Fruit fly (Drosophila melanogaster): ENCODE data around the gene Noc1.
A peak's percentile ranks its signal among the peaks of the same experiment; 100 is the strongest.

The Noc1 gene

DNA sequence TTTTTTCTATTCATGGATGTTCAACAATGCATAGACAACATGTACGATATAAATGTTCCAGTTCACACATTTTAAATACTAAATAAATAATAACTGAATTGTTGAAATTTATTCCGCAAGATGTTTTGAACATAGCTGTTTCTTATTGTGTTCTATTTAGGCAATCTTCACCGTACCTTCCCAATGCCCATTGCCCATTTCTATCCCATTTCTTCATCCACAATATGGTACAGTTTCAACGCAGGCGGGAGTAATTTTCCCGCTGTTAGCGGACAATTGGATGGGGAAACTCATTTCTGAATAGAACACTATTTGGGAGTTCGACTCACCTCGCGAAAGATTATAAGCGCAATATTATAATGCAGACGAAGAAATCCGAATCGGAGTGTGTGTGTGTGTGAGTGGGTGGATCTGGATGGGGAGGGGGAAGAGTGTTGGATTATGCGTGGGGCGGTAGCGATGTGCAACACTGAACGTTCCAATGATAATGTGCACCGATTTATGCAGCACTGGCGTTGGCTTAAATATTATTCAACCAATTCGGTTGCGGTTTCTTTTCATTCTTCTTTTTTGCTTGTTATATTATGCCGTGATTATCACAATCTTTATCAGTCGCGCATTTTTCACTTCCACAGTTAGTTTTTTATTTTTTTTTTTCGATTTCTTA, 17.5 kb downstream of the Noc1 start:
- TF ChIP-seq CG32264 (GFP tag; optimal IDR thresholded peaks at IDR 0.05) (peak; percentile 58), dmrt93B (GFP tag; optimal IDR thresholded peaks at IDR 0.05) (peak; percentile 3), woc (GFP tag; optimal IDR thresholded peaks at IDR 0.05) (peak; percentile 64), CG9705 (GFP tag; optimal IDR thresholded peaks at IDR 0.05) (peak; percentile 31), h (GFP tag; optimal IDR thresholded peaks at IDR 0.05) (peak; percentile 89), dl (GFP tag; optimal IDR thresholded peaks at IDR 0.05; ENCODE audit: insufficient read depth in 1 of 2, partially characterized antibody in 2 of 2) (no peak), sage (GFP tag; optimal IDR thresholded peaks at IDR 0.05) (no peak), Sp1 (GFP tag; optimal IDR thresholded peaks at IDR 0.05) (peak; percentile 43), CrebA (GFP tag; optimal IDR thresholded peaks at IDR 0.05; ENCODE audit: borderline replicate concordance) (no peak), jim (GFP tag; optimal IDR thresholded peaks at IDR 0.05) (peak; percentile 66), pan (optimal IDR thresholded peaks at IDR 0.05) (no peak), Vsx2 (GFP tag; optimal IDR thresholded peaks at IDR 0.05; ENCODE audit: partially characterized antibody) (no peak), foxo (GFP tag; optimal IDR thresholded peaks at IDR 0.05) (peak in 1 of 2 experiments; percentile 88), Rel (GFP tag; optimal IDR thresholded peaks at IDR 0.05) (no peak), Rel (tag; optimal IDR thresholded peaks at IDR 0.05) (peak; percentile 57), Hr83 (GFP tag; optimal IDR thresholded peaks at IDR 0.05; ENCODE audit: poor library complexity, severe bottlenecking) (peak; percentile 83), Hnf4 (GFP tag; optimal IDR thresholded peaks at IDR 0.05) (peak; percentile 86), OdsH (GFP tag; optimal IDR thresholded peaks at IDR 0.05) (peak; percentile 74), ey (GFP tag; optimal IDR thresholded peaks at IDR 0.05) (peak; percentile 61), usp (GFP tag; optimal IDR thresholded peaks at IDR 0.05) (no peak), tai (GFP tag; optimal IDR thresholded peaks at IDR 0.05) (peak; percentile 85), dsf (GFP tag; optimal IDR thresholded peaks at IDR 0.05; ENCODE audit: borderline replicate concordance) (no peak), Myc (optimal IDR thresholded peaks at IDR 0.05) (no peak), Abd-B (GFP tag; optimal IDR thresholded peaks at IDR 0.05) (no peak), GATAd (GFP tag; optimal IDR thresholded peaks at IDR 0.05) (no peak), lola (GFP tag; optimal IDR thresholded peaks at IDR 0.05) (no peak), Hr78 (GFP tag; optimal IDR thresholded peaks at IDR 0.05) (no peak), N (GFP tag; optimal IDR thresholded peaks at IDR 0.05) (no peak), rgr (GFP tag; optimal IDR thresholded peaks at IDR 0.05) (peak; percentile 90), Mio (GFP tag; optimal IDR thresholded peaks at IDR 0.05) (no peak), fru (GFP tag; optimal IDR thresholded peaks at IDR 0.05) (peak; percentile 73), Dif (GFP tag; optimal IDR thresholded peaks at IDR 0.05; ENCODE audit: partially characterized antibody) (peak; percentile 39), brk (GFP tag; optimal IDR thresholded peaks at IDR 0.05) (peak; percentile 68), br (GFP tag; optimal IDR thresholded peaks at IDR 0.05) (peak; percentile 78), Jra (GFP tag; optimal IDR thresholded peaks at IDR 0.05) (peak; percentile 78), psq (GFP tag; optimal IDR thresholded peaks at IDR 0.05) (peak; percentile 95), Dfd (GFP tag; optimal IDR thresholded peaks at IDR 0.05) (no peak), sv (GFP tag; optimal IDR thresholded peaks at IDR 0.05) (peak; percentile 14), HLH106 (tag; optimal IDR thresholded peaks at IDR 0.05) (peak; percentile 44)

DNA sequence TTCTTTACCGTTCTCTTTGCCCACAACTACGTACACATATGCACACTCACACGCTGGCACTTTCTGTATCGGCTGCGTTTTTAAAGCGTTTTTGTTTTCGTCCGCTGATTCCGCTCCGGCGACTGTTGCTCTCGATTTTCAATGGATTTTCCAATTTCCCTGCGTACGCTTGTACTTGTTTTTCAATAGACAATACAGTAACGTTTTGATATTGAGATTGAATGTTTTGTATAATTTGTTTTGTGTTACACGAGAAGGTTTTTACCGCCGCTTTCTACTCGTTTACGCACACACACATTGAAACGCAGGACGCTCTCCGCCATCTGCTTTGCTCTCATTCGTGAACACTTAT, 18.0 kb downstream of the Noc1 start:
- no peak for TF ChIP-seq usp (GFP tag; optimal IDR thresholded peaks at IDR 0.05)
- TF ChIP-seq dsf (GFP tag; optimal IDR thresholded peaks at IDR 0.05; ENCODE audit: borderline replicate concordance): no peak
- no peak for TF ChIP-seq Hr83 (GFP tag; optimal IDR thresholded peaks at IDR 0.05; ENCODE audit: poor library complexity, severe bottlenecking)
- no peak for TF ChIP-seq OdsH (GFP tag; optimal IDR thresholded peaks at IDR 0.05)
- TF ChIP-seq Abd-B (GFP tag; optimal IDR thresholded peaks at IDR 0.05): no peak
- peak; percentile 5 for TF ChIP-seq N (GFP tag; optimal IDR thresholded peaks at IDR 0.05)
- peak; percentile 94 for TF ChIP-seq psq (GFP tag; optimal IDR thresholded peaks at IDR 0.05)

Measured in whole organism, wandering third instar larva.